Worm (Caenorhabditis elegans): Measurements from ENCODE around the gene sra-3.

sra-3 gene

ce11 chrII:9521570-9521969, 19.1 kb downstream of the sra-3 start, which contains the start of gene sra-1:
Gene sra-1 (minus strand): TSS chrII:9521670.
- TF ChIP-seq ztf-4 (tag; optimal IDR thresholded peaks at IDR 0.05) (no peak), ztf-11 (tag; optimal IDR thresholded peaks at IDR 0.05) (no peak), F16B12.6 (tag; optimal IDR thresholded peaks at IDR 0.05) (no peak), nhr-11 (tag; optimal IDR thresholded peaks at IDR 0.05) (no peak)

- TF ChIP-seq ztf-4 (tag; optimal IDR thresholded peaks at IDR 0.05) (no peak), ets-5 (GFP tag; IDR thresholded peaks at IDR 0.05) (no peak), nhr-11 (tag; optimal IDR thresholded peaks at IDR 0.05) (no peak), snu-23 (GFP tag; optimal IDR thresholded peaks at IDR 0.05) (no peak), mef-2 (tag; optimal IDR thresholded peaks at IDR 0.05) (no peak), sptf-1 (tag; optimal IDR thresholded peaks at IDR 0.05) (no peak), lir-3 (tag; optimal IDR thresholded peaks at IDR 0.05; ENCODE audit: poor library complexity) (no peak), dsc-1 (tag; optimal IDR thresholded peaks at IDR 0.05) (no peak)
Measured at ce11 chrII:9518781-9519180, 21.8 kb downstream of the sra-3 start, which contains the start of the genes sfxn-1.1 and AH6.3. Gene sfxn-1.1 (minus strand): TSS chrII:9518881. Gene AH6.3 (plus strand): TSS chrII:9519055.

- TF ChIP-seq fkh-8 (tag; optimal IDR thresholded peaks at IDR 0.05) (no peak), ztf-11 (tag; optimal IDR thresholded peaks at IDR 0.05) (no peak), snu-23 (GFP tag; optimal IDR thresholded peaks at IDR 0.05) (no peak), ceh-82 (tag; optimal IDR thresholded peaks at IDR 0.05) (no peak), ceh-63 (GFP tag; optimal IDR thresholded peaks at IDR 0.05) (no peak), lin-39 (tag; optimal IDR thresholded peaks at IDR 0.05) (no peak), lin-15B (tag; optimal IDR thresholded peaks at IDR 0.05) (no peak), fkh-4 (tag; optimal IDR thresholded peaks at IDR 0.05; ENCODE audit: borderline replicate concordance) (no peak), mef-2 (tag; optimal IDR thresholded peaks at IDR 0.05) (no peak), tbx-2 (tag; optimal IDR thresholded peaks at IDR 0.05) (no peak), nhr-77 (tag; optimal IDR thresholded peaks at IDR 0.05) (no peak), isw-1 (GFP tag; IDR thresholded peaks at IDR 0.05) (no peak), fkh-10 (GFP tag; optimal IDR thresholded peaks at IDR 0.05) (no peak), mep-1 (tag; optimal IDR thresholded peaks at IDR 0.05) (no peak), zip-4 (GFP tag; optimal IDR thresholded peaks at IDR 0.05) (no peak), lir-3 (tag; optimal IDR thresholded peaks at IDR 0.05; ENCODE audit: poor library complexity) (no peak), aha-1 (tag; optimal IDR thresholded peaks at IDR 0.05) (no peak), ama-1 (optimal IDR thresholded peaks at IDR 0.05) (no peak)
Measured at ce11 chrII:9516836-9517235, 23.8 kb downstream of the sra-3 start, which contains the start of gene gcy-1. Gene gcy-1 (minus strand): TSS chrII:9516936.

ce11 chrII:9507181-9507580, 33.4 kb downstream of the sra-3 start, which contains the start of gene gcy-3:
Gene gcy-3 (minus strand): TSS chrII:9507281.
- TF ChIP-seq nhr-90 (tag; optimal IDR thresholded peaks at IDR 0.05; ENCODE audit: poor library complexity): no peak
- TF ChIP-seq blmp-1 (tag; optimal IDR thresholded peaks at IDR 0.05): no peak
- TF ChIP-seq egl-27 (tag; optimal IDR thresholded peaks at IDR 0.05): no peak
- no peak for TF ChIP-seq nhr-47 (tag; optimal IDR thresholded peaks at IDR 0.05)
- TF ChIP-seq nhr-85 (tag): no peak
- TF ChIP-seq ztf-11 (tag; optimal IDR thresholded peaks at IDR 0.05): no peak
- no peak for TF ChIP-seq ets-5 (GFP tag; IDR thresholded peaks at IDR 0.05)
- no peak for TF ChIP-seq nhr-237 (tag; optimal IDR thresholded peaks at IDR 0.05)
- no peak for TF ChIP-seq sox-4 (tag; optimal IDR thresholded peaks at IDR 0.05)
- TF ChIP-seq xbp-1 (tag; optimal IDR thresholded peaks at IDR 0.05): no peak
- no peak for TF ChIP-seq swsn-7 (tag; optimal IDR thresholded peaks at IDR 0.05)
- no peak for TF ChIP-seq ceh-88 (GFP tag; IDR thresholded peaks at IDR 0.05)
- no peak for TF ChIP-seq ztf-4 (tag; optimal IDR thresholded peaks at IDR 0.05)
- TF ChIP-seq efl-3 (GFP tag; optimal IDR thresholded peaks at IDR 0.05): no peak
- TF ChIP-seq nhr-11 (tag; optimal IDR thresholded peaks at IDR 0.05): no peak
- no peak for TF ChIP-seq ama-1 (optimal IDR thresholded peaks at IDR 0.05)
- TF ChIP-seq snpc-4 (tag; optimal IDR thresholded peaks at IDR 0.05): no peak
- TF ChIP-seq alr-1 (tag; optimal IDR thresholded peaks at IDR 0.05; ENCODE audit: borderline replicate concordance): no peak
- TF ChIP-seq unc-30 (tag; optimal IDR thresholded peaks at IDR 0.05): no peak

All from whole organism, L1 larva.